Worm (Caenorhabditis elegans) whole organism, L3 larva: ENCODE measurements around the gene bec-1.

Source experiments
- ama-1 ChIP-seq: fragments of 150-350 bp; optimal IDR thresholded peaks from 2 replicates; lab custom pipeline; 2018
- ceh-82 ChIP-seq: fragments of 150-350 bp; optimal IDR thresholded peaks from 2 replicates; lab custom pipeline; 2014; ENCODE audit warnings: missing biosample characterization, missing genetic modification characterization
- daf-12 ChIP-seq: fragments of 150-350 bp; optimal IDR thresholded peaks from 2 replicates; lab custom pipeline; 2014; ENCODE audit warnings: missing biosample characterization, missing genetic modification reagents, missing genetic modification characterization
- egl-27 ChIP-seq: sonication (generic microtip); optimal IDR thresholded peaks from 4 replicates; lab custom pipeline; 2017; ENCODE audit warnings: missing biosample characterization, missing genetic modification reagents, missing genetic modification characterization
- elt-2 ChIP-seq: sonication (generic microtip); optimal IDR thresholded peaks from 2 replicates; lab custom pipeline; 2016; ENCODE audit warnings: missing genetic modification reagents, mild to moderate bottlenecking, missing genetic modification characterization, missing compliant biosample characterization
- nhr-11 ChIP-seq: fragments of 150-350 bp; optimal IDR thresholded peaks from 2 replicates; lab custom pipeline; 2014; ENCODE audit warnings: missing biosample characterization, missing genetic modification characterization
- snpc-4 ChIP-seq: fragments of 150-350 bp; optimal IDR thresholded peaks from 2 replicates; lab custom pipeline; 2014; ENCODE audit warnings: missing biosample characterization, missing genetic modification characterization

DNA sequence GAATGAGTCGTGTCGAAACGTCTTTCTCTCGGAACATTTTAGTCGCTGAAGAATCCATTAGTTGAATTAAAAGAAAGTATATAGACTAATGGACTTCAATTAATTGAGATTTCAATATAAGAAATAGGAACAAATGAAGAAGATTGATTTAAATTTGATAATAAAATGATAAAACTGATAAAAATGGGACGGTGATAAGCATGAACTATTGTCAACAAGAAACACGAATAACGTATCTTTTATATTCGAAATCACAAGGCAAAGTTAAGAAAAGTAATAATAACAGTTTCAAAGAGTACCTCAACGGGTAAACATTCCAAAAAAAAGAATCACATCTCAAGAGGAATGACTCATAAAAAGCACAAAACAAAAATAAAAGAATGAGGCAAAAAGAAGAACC, 5.2 kb upstream of the bec-1 start, which contains the start of gene T19E7.6:
- TF ChIP-seq egl-27 (tag; lab: Kevin White, UChicago) (no peak), snpc-4 (tag; lab: Kevin White, UChicago) (no peak), daf-12 (no peak), elt-2 (tag; lab: Kevin White, UChicago) (no peak), ceh-82 (no peak), ama-1 (lab: Kevin White, UChicago) (no peak), nhr-11 (no peak)
